Fruit fly (Drosophila melanogaster) S2 (cell line): ENCODE measurements around the gene AOX1.

Experiments
- CG8478 ChIP-seq: fragments of >200 bp; optimal IDR thresholded peaks from 2 replicates; lab custom pipeline; 2018
- CTCF ChIP-seq, 2 experiments: fragments of >200 bp; optimal IDR thresholded peaks; 2 replicates each; lab custom pipeline; 2018

DNA sequence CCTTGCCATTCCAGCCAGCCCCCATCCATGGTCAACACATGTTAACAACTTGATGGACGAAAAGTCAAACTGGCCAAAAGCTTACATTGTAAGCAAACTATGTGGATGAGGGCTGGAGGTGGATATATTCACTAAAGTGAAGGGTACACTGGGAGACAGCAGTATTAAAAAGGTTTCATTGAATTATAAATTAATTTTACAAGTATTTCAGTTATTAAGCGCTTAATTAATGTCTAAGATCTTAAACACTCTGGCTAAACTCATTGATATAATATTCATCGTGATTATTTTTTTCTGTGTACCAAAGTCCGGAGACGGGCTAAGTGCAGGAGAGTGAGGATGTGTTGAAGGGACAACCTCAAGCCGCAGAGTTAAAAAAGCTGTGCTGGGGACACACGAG lies 31.5 kb upstream of the AOX1 start:
- TF ChIP-seq CTCF (optimal IDR thresholded peaks at IDR 0.05; lab: Kevin White, UChicago), result no peak
- TF ChIP-seq CG8478, result no peak
